Fruit fly (Drosophila melanogaster): Measurements from ENCODE around the gene Mp.

dm6 chr3L:7082168-7082567, 83.5 kb downstream of the Mp start:
- no peak for TF ChIP-seq fru (GFP tag; optimal IDR thresholded peaks at IDR 0.05)
- no peak for TF ChIP-seq jim (GFP tag; optimal IDR thresholded peaks at IDR 0.05)
- TF ChIP-seq pan (optimal IDR thresholded peaks at IDR 0.05): no peak
- TF ChIP-seq Abd-B (GFP tag; optimal IDR thresholded peaks at IDR 0.05): no peak
